Fruit fly (Drosophila melanogaster) whole organism, adult: Measurements from ENCODE around the gene CG9154.

Experiments
- CG11617 ChIP-seq: fragments of 200-800 bp; sonication (Bioruptor generic); optimal IDR thresholded peaks from 2 replicates; lab custom pipeline; 2017; ENCODE audit warnings: mild to moderate bottlenecking, missing biosample characterization, missing genetic modification reagents, missing genetic modification characterization
- CG12768 ChIP-seq: fragments of 200-800 bp; sonication (Bioruptor generic); optimal IDR thresholded peaks from 2 replicates; lab custom pipeline; 2017; ENCODE audit warnings: missing biosample characterization, missing genetic modification characterization, mild to moderate bottlenecking, moderate library complexity, missing genetic modification reagents
- CG14711 ChIP-seq: fragments of 200-800 bp; sonication (Bioruptor generic); optimal IDR thresholded peaks from 2 replicates; lab custom pipeline; 2018; ENCODE audit warnings: missing biosample characterization, mild to moderate bottlenecking, missing genetic modification characterization, moderate library complexity
- CG1620 ChIP-seq: fragments of 200-800 bp; sonication (Bioruptor generic); optimal IDR thresholded peaks from 2 replicates; lab custom pipeline; 2016; ENCODE audit warnings: missing biosample characterization, missing genetic modification characterization
- CG33017 ChIP-seq: fragments of 200-800 bp; sonication (Bioruptor generic); optimal IDR thresholded peaks from 2 replicates; lab custom pipeline; 2018; ENCODE audit warnings: missing biosample characterization, mild to moderate bottlenecking, missing genetic modification characterization, moderate library complexity
- CG5204 ChIP-seq: fragments of 200-800 bp; sonication (Bioruptor generic); optimal IDR thresholded peaks from 2 replicates; lab custom pipeline; 2016; ENCODE audit warnings: missing biosample characterization, missing genetic modification characterization
- CG7045 ChIP-seq: fragments of 200-800 bp; sonication (Bioruptor generic); optimal IDR thresholded peaks from 2 replicates; lab custom pipeline; 2017; ENCODE audit warnings: missing biosample characterization, mild to moderate bottlenecking, missing genetic modification characterization
- CG7101 ChIP-seq: fragments of 200-800 bp; sonication (Bioruptor generic); optimal IDR thresholded peaks from 2 replicates; lab custom pipeline; 2018; ENCODE audit warnings: missing biosample characterization, mild to moderate bottlenecking, missing genetic modification characterization, moderate library complexity
- Clk ChIP-seq: fragments of 200-800 bp; sonication (Bioruptor generic); optimal IDR thresholded peaks from 2 replicates; lab custom pipeline; 2017; ENCODE audit warnings: missing biosample characterization, missing genetic modification characterization
- Crg-1 ChIP-seq: fragments of 200-800 bp; sonication (Bioruptor generic); optimal IDR thresholded peaks from 2 replicates; lab custom pipeline; 2016; ENCODE audit warnings: missing biosample characterization, missing genetic modification characterization
- Hr96 ChIP-seq: fragments of 200-800 bp; sonication (Bioruptor generic); optimal IDR thresholded peaks from 2 replicates; lab custom pipeline; 2016; ENCODE audit warnings: missing biosample characterization, missing genetic modification characterization
- Mnt ChIP-seq: fragments of 200-800 bp; sonication (Bioruptor generic); optimal IDR thresholded peaks from 2 replicates; lab custom pipeline; 2016; ENCODE audit warnings: missing biosample characterization, mild to moderate bottlenecking, missing genetic modification characterization
- bab1 ChIP-seq: fragments of 200-800 bp; sonication (Bioruptor generic); optimal IDR thresholded peaks from 3 replicates; lab custom pipeline; 2019; ENCODE audit warnings: missing biosample characterization, mild to moderate bottlenecking, missing genetic modification characterization, moderate library complexity
- cic ChIP-seq: fragments of 200-800 bp; sonication (Bioruptor generic); optimal IDR thresholded peaks from 2 replicates; lab custom pipeline; 2017; ENCODE audit warnings: missing biosample characterization, mild to moderate bottlenecking, missing genetic modification characterization, moderate library complexity
- cnc ChIP-seq, 2 experiments: fragments of >200 bp; optimal IDR thresholded peaks; 2 replicates each; lab custom pipeline; 2017
- kay ChIP-seq: fragments of 200-800 bp; sonication (Bioruptor generic); peaks from one replicate; lab custom pipeline; 2016; ENCODE audit warnings: missing biosample characterization, missing genetic modification characterization, borderline replicate concordance
- ovo ChIP-seq: fragments of 200-800 bp; sonication (Bioruptor generic); optimal IDR thresholded peaks from 2 replicates; lab custom pipeline; 2016; ENCODE audit warnings: missing biosample characterization, missing genetic modification characterization
- pad ChIP-seq: fragments of 200-800 bp; sonication (Bioruptor generic); optimal IDR thresholded peaks from 3 replicates; lab custom pipeline; 2017; ENCODE audit warnings: missing biosample characterization, missing genetic modification characterization, mild to moderate bottlenecking, moderate library complexity, missing genetic modification reagents
- tj ChIP-seq: fragments of 200-800 bp; sonication (Bioruptor generic); optimal IDR thresholded peaks from 3 replicates; lab custom pipeline; 2017; ENCODE audit warnings: missing biosample characterization, mild to moderate bottlenecking, missing genetic modification characterization, moderate library complexity
- toe ChIP-seq: fragments of 200-800 bp; sonication (Bioruptor generic); optimal IDR thresholded peaks from 2 replicates; lab custom pipeline; 2016; ENCODE audit warnings: missing biosample characterization, missing genetic modification characterization

Gene CG9154

DNA sequence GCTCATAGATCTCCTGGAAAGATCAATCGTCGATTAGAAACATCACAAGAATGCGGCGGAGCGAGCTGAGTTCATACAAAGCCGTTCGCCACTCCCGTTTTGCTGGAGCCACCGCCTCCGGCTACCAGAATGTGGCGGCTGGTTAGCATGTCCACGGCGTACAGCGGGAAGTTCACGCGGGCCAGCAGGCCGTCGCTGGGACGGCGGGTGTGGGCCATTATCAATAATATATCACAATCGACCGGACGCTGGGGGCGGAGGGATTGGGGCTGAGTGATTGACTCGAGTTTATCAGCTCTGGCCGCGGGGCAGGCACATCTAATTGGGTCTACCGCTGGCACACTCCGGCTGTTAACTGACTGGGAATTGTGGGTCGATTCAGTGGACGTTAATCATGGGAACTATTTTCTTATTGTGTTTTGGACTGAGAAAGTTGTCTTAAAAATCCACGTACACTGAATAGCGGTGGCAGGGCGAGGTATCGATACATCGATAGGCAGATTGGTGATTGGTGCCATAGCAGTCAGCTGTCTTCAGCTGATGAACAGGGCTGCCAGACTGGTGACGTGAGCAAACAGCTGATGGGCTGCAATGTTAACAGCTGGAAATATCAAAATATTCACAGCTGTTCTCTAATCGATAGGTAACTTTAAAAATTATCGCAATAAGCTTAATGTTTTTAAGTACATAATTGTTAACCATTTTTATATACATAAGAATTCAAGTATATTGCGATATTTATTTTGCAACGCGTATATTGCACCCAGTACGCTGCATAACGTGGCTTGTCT, 28.2 kb upstream of the CG9154 start, which contains the start of gene CG9175:
Gene CG9175, minus strand, starts transcription at position 488 of the 791 bp plus-strand sequence.
- TF ChIP-seq bab1 (GFP tag; lab: Kevin White, UChicago) (peak; percentile 87), Hr96 (GFP tag; lab: Kevin White, UChicago) (no peak), CG7045 (GFP tag; lab: Kevin White, UChicago) (no peak), pad (no peak), ovo (GFP tag; lab: Kevin White, UChicago) (peak; percentile 29), Mnt (GFP tag; lab: Kevin White, UChicago) (peak; percentile 65), tj (GFP tag; lab: Kevin White, UChicago) (no peak), CG7101 (tag; lab: Kevin White, UChicago) (peak; percentile 10), kay (GFP tag; lab: Kevin White, UChicago) (no peak), CG1620 (GFP tag; lab: Kevin White, UChicago) (peak; percentile 52), CG11617 (peak; percentile 36), CG33017 (tag; lab: Kevin White, UChicago) (peak; percentile 48), Crg-1 (GFP tag; lab: Kevin White, UChicago) (no peak), CG14711 (tag; lab: Kevin White, UChicago) (no peak), cic (peak; percentile 73), CG12768 (no peak), CG5204 (no peak), Clk (GFP tag; lab: Kevin White, UChicago) (no peak), toe (no peak), cnc (optimal IDR thresholded peaks at IDR 0.05; lab: Kevin White, UChicago) (no peak)

DNA sequence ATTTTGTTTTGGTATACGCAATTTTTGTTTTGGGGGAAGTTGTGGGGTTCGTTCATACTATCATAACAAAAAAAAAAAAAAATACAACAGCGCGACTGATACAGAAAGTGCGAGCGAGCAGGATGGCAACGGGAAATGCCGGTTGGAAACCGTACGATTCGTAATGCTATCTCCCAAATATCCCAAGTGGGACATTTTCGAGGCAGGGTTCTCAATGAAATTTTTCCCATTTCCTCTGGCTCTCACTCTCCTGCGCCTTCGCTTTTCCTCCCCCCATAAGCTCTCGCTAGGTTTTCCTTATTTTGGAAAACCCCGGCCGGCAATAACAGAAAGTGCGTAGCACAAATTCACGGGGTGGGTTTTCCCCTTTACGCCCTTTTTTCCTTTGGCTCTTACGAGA, 21.8 kb upstream of the CG9154 start:
- TF ChIP-seq tj (GFP tag; lab: Kevin White, UChicago) (no peak), Hr96 (GFP tag; lab: Kevin White, UChicago) (no peak), cnc (optimal IDR thresholded peaks at IDR 0.05; lab: Kevin White, UChicago) (no peak), CG33017 (tag; lab: Kevin White, UChicago) (no peak), ovo (GFP tag; lab: Kevin White, UChicago) (no peak), cic (no peak), CG5204 (no peak), bab1 (GFP tag; lab: Kevin White, UChicago) (no peak), CG11617 (no peak), CG14711 (tag; lab: Kevin White, UChicago) (no peak), CG7045 (GFP tag; lab: Kevin White, UChicago) (no peak), toe (no peak), Mnt (GFP tag; lab: Kevin White, UChicago) (no peak), CG1620 (GFP tag; lab: Kevin White, UChicago) (no peak), Crg-1 (GFP tag; lab: Kevin White, UChicago) (no peak)

DNA sequence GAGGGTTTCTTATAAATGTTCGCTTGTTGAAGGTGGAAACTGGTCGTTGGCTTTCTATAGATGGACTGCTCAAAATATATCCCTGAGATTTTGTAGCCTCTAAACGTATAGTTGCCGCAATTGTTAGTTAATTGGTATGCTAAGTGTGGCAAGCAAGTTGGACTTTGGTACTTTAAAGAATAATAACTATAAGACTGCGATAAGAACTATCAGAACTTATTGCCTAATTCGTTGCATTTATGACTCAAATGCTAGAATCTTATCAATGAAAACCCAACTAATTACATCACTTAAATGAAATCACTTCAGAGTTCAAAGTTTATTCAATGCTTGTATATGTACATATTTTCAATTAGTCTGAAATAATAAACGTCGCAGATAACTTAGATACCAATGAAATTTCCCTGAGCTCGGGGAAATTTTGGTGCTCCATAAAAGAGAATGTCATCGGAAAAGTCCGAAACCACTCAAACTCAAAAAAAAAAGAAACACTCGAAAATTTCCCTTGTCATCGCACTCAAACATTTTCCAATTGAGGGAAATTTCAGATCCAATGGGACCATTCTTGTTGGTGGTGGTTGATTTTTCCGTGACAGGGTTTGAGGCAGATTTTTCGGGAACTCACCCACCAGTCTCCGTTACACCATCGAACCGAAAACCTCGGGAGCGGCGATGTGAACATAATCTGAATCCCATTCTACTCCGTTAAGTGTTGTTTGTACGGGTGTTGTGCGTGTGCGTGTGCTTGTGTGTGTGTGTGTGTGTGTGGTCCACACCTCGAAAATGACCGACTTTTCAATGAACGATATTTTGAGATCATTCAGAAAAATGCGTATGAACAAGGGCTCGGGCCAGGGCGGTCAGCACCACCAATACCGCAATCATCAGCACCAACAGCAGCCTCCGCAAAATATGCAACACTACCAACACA, 20.6 kb upstream of the CG9154 start, which contains the start of gene CG45075:
Gene CG45075, plus strand, starts transcription at position 627 of the 931 bp plus-strand sequence.
- TF ChIP-seq pad = no peak
- TF ChIP-seq bab1 (GFP tag; lab: Kevin White, UChicago) = no peak
- peak; percentile 88 for TF ChIP-seq kay (GFP tag; lab: Kevin White, UChicago)
- TF ChIP-seq CG11617 = no peak

DNA sequence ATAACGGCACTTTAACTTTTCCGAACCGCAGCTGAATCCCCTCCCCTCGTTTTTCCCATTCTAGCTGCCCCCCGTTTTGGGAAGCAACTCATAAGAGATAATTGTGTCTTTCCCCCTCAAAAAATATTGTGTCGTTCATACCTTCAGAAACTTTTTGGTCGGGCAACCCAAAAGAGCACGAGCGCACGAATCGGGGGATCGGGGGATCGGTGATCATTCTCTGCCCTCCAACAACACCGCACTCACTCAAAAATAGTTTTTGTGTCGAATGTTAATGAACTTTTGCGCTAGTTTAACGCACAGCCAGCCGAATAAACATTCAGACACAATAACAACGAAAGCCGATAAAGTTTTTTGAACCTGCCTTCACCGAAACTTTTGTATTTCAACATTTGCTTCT, 19.9 kb upstream of the CG9154 start:
- TF ChIP-seq kay (GFP tag; lab: Kevin White, UChicago) = no peak
- TF ChIP-seq Hr96 (GFP tag; lab: Kevin White, UChicago) = no peak
- no peak for TF ChIP-seq tj (GFP tag; lab: Kevin White, UChicago)
- TF ChIP-seq CG11617 = no peak
- no peak for TF ChIP-seq cic
- TF ChIP-seq CG14711 (tag; lab: Kevin White, UChicago) = no peak
- TF ChIP-seq Mnt (GFP tag; lab: Kevin White, UChicago) = no peak
- TF ChIP-seq CG12768 = no peak
- no peak for TF ChIP-seq pad
- TF ChIP-seq ovo (GFP tag; lab: Kevin White, UChicago) = no peak
- TF ChIP-seq CG1620 (GFP tag; lab: Kevin White, UChicago) = no peak
- TF ChIP-seq CG7045 (GFP tag; lab: Kevin White, UChicago) = no peak
- TF ChIP-seq CG33017 (tag; lab: Kevin White, UChicago) = no peak

- no peak for TF ChIP-seq Mnt (GFP tag; lab: Kevin White, UChicago)
- TF ChIP-seq cic = peak; percentile 99
These were observed 19.2 kb upstream of the CG9154 start for dm6 chr2L:6089604-6090198.
